Worm (Caenorhabditis elegans) whole organism, early embryonic: Measurements from ENCODE around the gene R102.4.
A peak's percentile ranks its signal among the peaks of the same experiment; 100 is the strongest.

Experiments used
- B0310.2 ChIP-seq: sonication (generic microtip); optimal IDR thresholded peaks from 2 replicates; lab custom pipeline; 2016; ENCODE audit warnings: mild to moderate bottlenecking, missing genetic modification characterization, missing compliant biosample characterization
- F13C5.2 ChIP-seq: sonication (generic microtip); optimal IDR thresholded peaks from 2 replicates; lab custom pipeline; 2017; ENCODE audit warnings: mild to moderate bottlenecking, missing genetic modification characterization, inconsistent platforms, missing compliant biosample characterization
- aly-1 ChIP-seq: sonication (generic microtip); optimal IDR thresholded peaks from 2 replicates; lab custom pipeline; 2016; ENCODE audit warnings: missing genetic modification characterization, missing compliant biosample characterization
- ama-1 ChIP-seq: fragments of 150-350 bp; optimal IDR thresholded peaks from 2 replicates; lab custom pipeline; 2014
- ceh-13 ChIP-seq: fragments of 200-800 bp; sonication (Bioruptor generic); optimal IDR thresholded peaks from 2 replicates; lab custom pipeline; 2018; ENCODE audit warnings: mild to moderate bottlenecking, missing genetic modification characterization, missing compliant biosample characterization
- ceh-36 ChIP-seq: sonication (generic microtip); optimal IDR thresholded peaks from 2 replicates; lab custom pipeline; 2016; ENCODE audit warnings: missing genetic modification characterization, inconsistent platforms, missing compliant biosample characterization
- ets-7 ChIP-seq: sonication (generic microtip); optimal IDR thresholded peaks from 2 replicates; lab custom pipeline; 2016; ENCODE audit warnings: missing genotype, missing genetic modification characterization, missing compliant biosample characterization
- flt-1 ChIP-seq: fragments of 200-800 bp; sonication (Bioruptor generic); IDR thresholded peaks from 2 replicates; pipeline ENCODE4 v1.3.6; 2022; ENCODE audit warnings: missing genetic modification characterization, missing compliant biosample characterization
- hmbx-1 ChIP-seq: sonication (generic microtip); optimal IDR thresholded peaks from 2 replicates; lab custom pipeline; 2016; ENCODE audit warnings: mild to moderate bottlenecking, missing genetic modification characterization, missing compliant biosample characterization
- hmg-4 ChIP-seq: fragments of 200-800 bp; sonication (Bioruptor generic); optimal IDR thresholded peaks from 2 replicates; lab custom pipeline; 2018; ENCODE audit warnings: mild to moderate bottlenecking, missing genetic modification characterization, missing compliant biosample characterization
- hnd-1 ChIP-seq: sonication (generic microtip); optimal IDR thresholded peaks from 2 replicates; lab custom pipeline; 2016; ENCODE audit warnings: missing genetic modification characterization, missing compliant biosample characterization
- pes-1 ChIP-seq: fragments of 200-800 bp; sonication (Bioruptor generic); IDR thresholded peaks from 2 replicates; pipeline ENCODE4 v1.3.6; 2022; ENCODE audit warnings: missing genetic modification reagents, missing genetic modification characterization, missing compliant biosample characterization
- scrt-1 ChIP-seq: fragments of 200-800 bp; sonication (Bioruptor generic); IDR thresholded peaks from 2 replicates; pipeline ENCODE4 v1.3.6; 2022; ENCODE audit warnings: missing genetic modification characterization, missing compliant biosample characterization
- sea-1 ChIP-seq: fragments of 200-800 bp; sonication (Bioruptor generic); conservative IDR thresholded peaks from 2 replicates; pipeline ENCODE4 v1.3.6; 2022; ENCODE audit warnings: missing genetic modification characterization, missing compliant biosample characterization
- tbx-11 ChIP-seq: fragments of 200-800 bp; sonication (Bioruptor generic); IDR thresholded peaks from 2 replicates; pipeline ENCODE4 v1.3.6; 2022; ENCODE audit warnings: missing genetic modification characterization, missing compliant biosample characterization
- tbx-37 ChIP-seq: fragments of 200-800 bp; sonication (Bioruptor generic); conservative IDR thresholded peaks from 2 replicates; pipeline ENCODE4 v1.3.6; 2022; ENCODE audit warnings: missing genetic modification reagents, missing genetic modification characterization, missing compliant biosample characterization
- tra-4 ChIP-seq: sonication (generic microtip); optimal IDR thresholded peaks from 2 replicates; lab custom pipeline; 2017; ENCODE audit warnings: missing genetic modification characterization, missing compliant biosample characterization

The R102.4 gene

DNA sequence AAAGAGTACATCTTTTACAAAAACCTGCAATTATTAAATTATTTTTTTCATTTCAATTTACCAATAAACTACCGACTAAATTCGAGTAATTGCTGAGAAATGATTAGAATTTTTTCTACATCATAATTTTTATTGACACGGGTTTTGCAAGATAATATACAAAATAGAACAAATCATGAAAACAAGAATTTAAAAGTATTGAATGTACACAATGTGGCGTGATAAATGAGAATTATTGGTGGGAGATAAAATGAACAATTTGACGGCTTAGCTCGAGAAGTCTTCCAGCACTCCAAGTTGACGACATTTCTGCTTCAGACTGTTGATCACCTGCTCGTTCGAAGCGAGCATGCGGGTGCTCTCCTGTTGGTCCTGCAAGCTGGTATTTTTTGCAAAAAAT is at the start of gene R102.4:
Gene R102.4, minus strand, starts transcription at position 101 of the 400 bp plus-strand sequence.
- TF ChIP-seq hnd-1 (tag; lab: Kevin White, UChicago), result no peak
- no peak for TF ChIP-seq ceh-36 (tag; lab: Kevin White, UChicago)
- TF ChIP-seq hmg-4 (GFP tag; lab: Kevin White, UChicago), result no peak
- no peak for TF ChIP-seq B0310.2 (tag; lab: Kevin White, UChicago)

DNA sequence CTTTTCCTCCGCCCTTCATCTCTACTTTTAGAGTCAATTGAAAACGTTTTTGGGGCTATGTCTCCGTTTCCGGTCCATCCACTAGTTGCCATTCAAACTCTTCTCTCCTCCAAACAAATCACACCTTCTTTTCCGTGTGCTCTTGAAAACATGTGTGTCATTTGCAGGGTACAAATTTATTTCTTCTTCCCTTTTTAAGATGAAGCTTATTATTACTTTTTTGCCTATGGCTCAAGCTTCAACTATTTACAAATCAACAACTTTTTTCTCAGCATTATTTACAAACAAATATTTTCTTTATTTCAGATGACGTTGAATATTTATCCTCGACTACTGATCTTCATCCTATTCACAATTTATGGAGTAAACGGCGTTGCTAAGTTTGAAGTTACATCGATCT is 49.4 kb upstream of the R102.4 start, which contains the start of gene T25B9.3:
Gene T25B9.3, plus strand, starts transcription at position 301 of the 400 bp plus-strand sequence.
- TF ChIP-seq ceh-13 (GFP tag; lab: Kevin White, UChicago) (no peak), hmbx-1 (tag; lab: Kevin White, UChicago) (no peak), ets-7 (tag; lab: Kevin White, UChicago) (no peak), ama-1 (lab: Kevin White, UChicago) (no peak), tbx-37 (GFP tag; lab: Robert Waterston, UW) (no peak), sea-1 (GFP tag; lab: Robert Waterston, UW) (no peak), B0310.2 (tag; lab: Kevin White, UChicago) (no peak), F13C5.2 (no peak), ceh-36 (tag; lab: Kevin White, UChicago) (no peak), tra-4 (no peak), hnd-1 (tag; lab: Kevin White, UChicago) (no peak), pes-1 (GFP tag; lab: Robert Waterston, UW) (no peak), scrt-1 (GFP tag; lab: Robert Waterston, UW) (no peak), hmg-4 (GFP tag; lab: Kevin White, UChicago) (no peak), flt-1 (GFP tag; lab: Robert Waterston, UW) (no peak), aly-1 (tag; lab: Kevin White, UChicago) (no peak)

DNA sequence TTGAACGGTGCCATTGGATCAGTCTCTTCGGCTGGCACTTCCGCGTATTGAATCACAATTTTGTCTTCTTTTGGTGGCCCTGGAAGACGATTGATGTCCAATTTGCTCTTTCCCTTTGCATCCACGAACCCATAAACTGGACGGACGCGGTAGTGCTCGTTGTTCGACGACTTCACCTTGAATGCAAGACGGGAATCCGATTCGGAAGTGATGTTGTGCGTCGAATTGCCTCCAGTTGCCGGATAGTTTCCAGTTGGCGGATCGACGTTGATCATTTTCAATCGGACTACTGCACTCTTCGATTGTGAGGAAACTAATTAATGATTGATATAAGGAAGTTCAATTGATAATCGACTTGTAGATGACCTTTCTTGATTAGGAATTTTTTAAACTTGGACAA is 43.2 kb upstream of the R102.4 start, which contains the start of gene ssp-34:
Gene ssp-34, minus strand, starts transcription at position 275 of the 400 bp plus-strand sequence.
- TF ChIP-seq ama-1 (lab: Kevin White, UChicago) (no peak), ets-7 (tag; lab: Kevin White, UChicago) (no peak), tbx-11 (GFP tag; lab: Robert Waterston, UW) (no peak), flt-1 (GFP tag; lab: Robert Waterston, UW) (no peak), scrt-1 (GFP tag; lab: Robert Waterston, UW) (no peak)

DNA sequence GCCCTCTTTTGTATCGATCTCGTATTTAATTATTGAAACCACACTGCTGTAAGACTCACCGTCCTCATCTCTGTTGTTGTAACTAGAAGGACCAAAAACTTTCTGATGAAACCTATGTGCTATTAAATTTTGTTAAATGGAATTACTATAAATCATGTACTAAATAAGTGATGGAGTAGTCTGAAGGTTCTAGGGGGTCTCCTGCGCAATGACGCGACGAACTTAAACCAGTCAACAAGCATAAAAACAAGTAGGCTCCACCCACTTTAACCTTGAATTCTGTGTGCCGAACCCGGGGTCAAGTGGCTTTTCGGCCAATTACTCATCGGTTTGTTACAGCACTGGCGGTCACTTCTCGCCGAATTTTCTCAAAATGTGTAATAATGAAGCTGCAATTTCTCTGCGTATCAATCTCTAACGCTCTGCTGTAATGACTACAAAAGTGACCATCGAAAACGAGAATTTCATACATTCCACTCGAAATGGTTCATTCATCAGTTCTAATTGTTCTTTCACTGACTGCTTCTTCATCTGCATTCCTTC is 42.0 kb upstream of the R102.4 start, which contains the start of gene grl-21:
Gene grl-21, plus strand, starts transcription at position 464 of the 543 bp plus-strand sequence.
- no peak for TF ChIP-seq tbx-11 (GFP tag; lab: Robert Waterston, UW)
- TF ChIP-seq flt-1 (GFP tag; lab: Robert Waterston, UW), result no peak
- TF ChIP-seq ama-1 (lab: Kevin White, UChicago), result peak; percentile 41

DNA sequence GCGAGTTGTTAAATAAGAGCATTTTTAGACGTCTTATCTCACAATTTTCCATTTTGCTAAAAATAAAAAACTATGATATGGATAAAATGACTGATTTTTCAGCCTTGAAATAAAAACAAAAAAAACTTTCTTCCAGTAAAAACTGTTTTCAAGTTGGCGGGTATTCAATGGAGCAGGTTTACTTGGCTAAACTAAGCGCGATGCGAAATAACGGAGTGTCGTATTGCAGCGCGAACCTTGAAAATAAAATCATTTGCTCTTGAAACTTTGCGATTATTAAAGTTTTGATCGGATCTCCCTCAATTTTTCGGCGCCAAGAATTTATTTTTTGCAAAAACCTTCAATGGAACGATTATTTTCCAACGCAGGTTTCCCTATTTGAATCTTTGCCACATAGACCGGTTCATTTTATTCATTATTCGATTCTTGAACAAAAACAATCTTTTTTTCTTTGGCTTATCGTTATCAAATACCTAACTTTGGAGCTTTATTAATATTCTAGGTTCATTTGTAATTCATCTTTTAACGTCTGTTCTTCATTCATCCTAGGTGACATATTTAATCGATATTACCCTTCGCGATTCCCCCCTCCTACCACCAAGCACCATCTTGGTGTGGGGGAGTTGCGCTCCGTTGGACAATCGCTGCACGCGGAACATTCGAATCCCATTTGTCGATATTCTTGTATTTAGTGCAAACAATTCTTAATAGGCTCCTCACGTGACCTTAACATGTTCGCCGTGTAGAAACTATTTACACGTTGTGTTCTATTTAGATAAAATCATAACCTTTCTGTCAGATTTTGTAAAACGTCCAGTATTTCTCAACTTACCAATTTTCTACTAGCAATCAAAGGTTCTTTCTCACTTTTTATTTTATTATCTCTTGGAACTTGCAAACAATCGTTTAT is 39.7 kb upstream of the R102.4 start, which contains the start of the genes orc-5 and cyb-1:
Gene orc-5, minus strand, starts transcription at position 62 of the 910 bp plus-strand sequence.
Gene cyb-1, plus strand, starts transcription at position 690 of the 910 bp plus-strand sequence.
- no peak for TF ChIP-seq ets-7 (tag; lab: Kevin White, UChicago)
- TF ChIP-seq hmg-4 (GFP tag; lab: Kevin White, UChicago), result no peak

DNA sequence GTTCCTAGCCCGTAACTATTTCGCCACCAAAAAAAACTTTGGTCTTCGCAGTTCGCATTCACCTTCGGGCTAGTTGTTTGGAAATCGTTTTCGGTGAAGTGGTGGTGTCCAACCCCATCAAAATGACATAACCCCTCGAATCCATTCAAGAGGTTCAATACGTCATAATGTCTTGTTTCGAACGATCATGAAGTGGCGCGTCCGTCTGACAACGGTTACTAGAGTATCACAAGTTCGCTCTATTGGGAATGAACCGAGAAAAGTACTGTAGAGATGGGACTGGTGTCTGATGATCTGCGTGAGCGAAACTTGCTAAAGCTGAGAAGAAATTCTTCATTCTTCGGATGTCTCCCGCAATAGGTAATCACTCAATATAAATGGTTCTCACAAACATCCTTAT is 32.6 kb upstream of the R102.4 start, which contains the start of gene ZC168.2:
Gene ZC168.2, plus strand, starts transcription at position 301 of the 400 bp plus-strand sequence.
- TF ChIP-seq tbx-37 (GFP tag; lab: Robert Waterston, UW) (no peak), pes-1 (GFP tag; lab: Robert Waterston, UW) (no peak), aly-1 (tag; lab: Kevin White, UChicago) (no peak), ama-1 (lab: Kevin White, UChicago) (no peak), B0310.2 (tag; lab: Kevin White, UChicago) (no peak), hmbx-1 (tag; lab: Kevin White, UChicago) (no peak), F13C5.2 (no peak), tra-4 (no peak), scrt-1 (GFP tag; lab: Robert Waterston, UW) (no peak), ceh-13 (GFP tag; lab: Kevin White, UChicago) (no peak), ceh-36 (tag; lab: Kevin White, UChicago) (no peak), hmg-4 (GFP tag; lab: Kevin White, UChicago) (no peak), ets-7 (tag; lab: Kevin White, UChicago) (no peak), sea-1 (GFP tag; lab: Robert Waterston, UW) (no peak), flt-1 (GFP tag; lab: Robert Waterston, UW) (no peak), hnd-1 (tag; lab: Kevin White, UChicago) (no peak), tbx-11 (GFP tag; lab: Robert Waterston, UW) (no peak)

DNA sequence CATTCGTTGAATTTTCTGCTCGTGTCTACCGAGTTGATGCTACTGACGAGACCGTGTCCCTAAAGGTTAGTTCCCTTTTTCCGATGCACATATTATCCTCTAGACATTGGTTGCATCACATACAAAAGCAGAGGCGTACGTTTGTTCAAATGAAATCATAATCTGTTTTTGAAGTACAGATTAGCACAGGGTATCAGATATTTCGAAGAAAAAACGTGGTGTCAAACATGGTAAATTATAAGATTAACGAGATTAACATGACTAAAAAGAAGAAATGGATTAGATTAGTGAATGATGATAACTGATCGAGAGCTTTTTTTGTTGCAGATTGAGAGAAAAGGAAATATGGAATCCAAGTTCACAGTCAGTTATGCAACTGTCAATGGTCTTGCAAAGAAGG is 23.8 kb upstream of the R102.4 start:
- TF ChIP-seq ama-1 (lab: Kevin White, UChicago) (no peak), flt-1 (GFP tag; lab: Robert Waterston, UW) (no peak), B0310.2 (tag; lab: Kevin White, UChicago) (no peak), tbx-11 (GFP tag; lab: Robert Waterston, UW) (no peak), hmbx-1 (tag; lab: Kevin White, UChicago) (no peak), tbx-37 (GFP tag; lab: Robert Waterston, UW) (no peak), tra-4 (no peak), ets-7 (tag; lab: Kevin White, UChicago) (no peak), sea-1 (GFP tag; lab: Robert Waterston, UW) (no peak), hmg-4 (GFP tag; lab: Kevin White, UChicago) (no peak), aly-1 (tag; lab: Kevin White, UChicago) (no peak), hnd-1 (tag; lab: Kevin White, UChicago) (no peak), F13C5.2 (no peak)
